Fruit fly (Drosophila melanogaster) whole organism, prepupa: Measurements from ENCODE around the gene CG4456.

Experiments
- CG15336 ChIP-seq: fragments of 200-800 bp; sonication (Bioruptor generic); IDR thresholded peaks from 2 replicates; pipeline ENCODE4 v1.3.6; 2022; ENCODE audit warnings: missing biosample characterization, missing genetic modification characterization
- CG34406 ChIP-seq: fragments of 200-800 bp; sonication (Bioruptor generic); optimal IDR thresholded peaks from 3 replicates; lab custom pipeline; 2016; ENCODE audit warnings: missing biosample characterization, missing genetic modification characterization
- Sox102F ChIP-seq: fragments of 200-800 bp; sonication (Bioruptor generic); optimal IDR thresholded peaks from 2 replicates; lab custom pipeline; 2016; ENCODE audit warnings: missing biosample characterization, mild to moderate bottlenecking, missing genetic modification characterization
- fkh ChIP-seq: fragments of 200-800 bp; sonication (Bioruptor generic); optimal IDR thresholded peaks from 3 replicates; lab custom pipeline; 2017; ENCODE audit warnings: missing biosample characterization, mild to moderate bottlenecking, missing genetic modification characterization, moderate library complexity

dm6 chr3L:9340839-9341238, 31.7 kb upstream of the CG4456 start:
- TF ChIP-seq CG15336 (GFP tag; lab: Robert Waterston, UW) (no peak), Sox102F (GFP tag; lab: Kevin White, UChicago) (no peak), CG34406 (GFP tag; lab: Kevin White, UChicago) (no peak), fkh (GFP tag; lab: Kevin White, UChicago) (peak; percentile 34)
